Worm (Caenorhabditis elegans): ENCODE data around the gene pstk-1.

DNA sequence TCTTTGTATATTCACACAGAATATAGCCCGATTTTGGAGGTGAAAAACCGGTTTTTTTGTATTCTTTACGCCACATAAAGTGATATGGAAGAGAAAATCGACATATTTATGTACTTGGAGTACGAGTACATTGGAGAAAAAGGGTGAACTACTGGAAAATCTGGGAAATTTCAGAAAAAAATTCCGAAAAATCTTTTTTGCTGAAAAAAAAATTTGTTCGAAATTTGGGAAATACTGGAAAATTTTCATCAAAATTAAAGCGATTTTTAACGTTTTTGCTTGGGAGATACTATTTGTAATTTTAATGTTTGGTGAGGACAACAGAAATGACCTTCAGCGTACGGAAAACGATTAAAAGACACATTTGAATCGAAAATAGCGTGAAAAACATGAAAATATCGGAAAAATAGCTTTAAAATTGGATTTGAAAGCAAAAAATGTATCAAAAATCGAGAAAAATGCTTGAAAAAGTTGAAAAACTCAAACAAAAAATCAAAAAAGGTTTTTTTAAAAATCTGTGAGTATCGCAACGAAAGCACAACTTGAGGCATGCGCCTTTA lies 40.5 kb upstream of the pstk-1 start:
- TF ChIP-seq T22C8.4 (GFP tag; IDR thresholded peaks at IDR 0.05) = no peak
- TF ChIP-seq tab-1 (GFP tag; IDR thresholded peaks at IDR 0.05) = no peak
- TF ChIP-seq klf-2 (GFP tag; conservative IDR thresholded peaks at IDR 0.05) = no peak
- no peak for TF ChIP-seq med-1 (GFP tag; optimal IDR thresholded peaks at IDR 0.05; ENCODE audit: insufficient read depth)
- TF ChIP-seq flt-1 (GFP tag; IDR thresholded peaks at IDR 0.05) = no peak
- TF ChIP-seq ztf-29 (GFP tag; IDR thresholded peaks at IDR 0.05) = no peak
- no peak for TF ChIP-seq cog-1 (tag; optimal IDR thresholded peaks at IDR 0.05)
- no peak for TF ChIP-seq ref-1 (GFP tag; conservative IDR thresholded peaks at IDR 0.05)
- TF ChIP-seq ztf-23 (GFP tag; IDR thresholded peaks at IDR 0.05) = no peak

Data from whole organism, midembryonic.